Worm (Caenorhabditis elegans): Measurements from ENCODE around the gene F59E12.1.
"Not testable (repeated sequence)": the region's sequence is repeated elsewhere in the genome, so short reads cannot be mapped to it uniquely, and the experiment has no call there.

The F59E12.1 gene

ce11 chrII:5630851-5631401 lies 23.4 kb upstream of the F59E12.1 start, which contains the start of the genes F59E12.6 and npl-4.1:
F59E12.6 (minus strand) TSS chrII:5630951.
npl-4.1 (plus strand) TSS chrII:5631351.
- TF ChIP-seq bed-3 (GFP tag; optimal IDR thresholded peaks at IDR 0.05); M03D4.4 (tag; optimal IDR thresholded peaks at IDR 0.05); lin-13 (tag; optimal IDR thresholded peaks at IDR 0.05): not testable (repeated sequence)

- no peak for TF ChIP-seq lin-13 (tag; optimal IDR thresholded peaks at IDR 0.05)
- TF ChIP-seq zip-8 (tag; optimal IDR thresholded peaks at IDR 0.05), result no peak
- TF ChIP-seq mls-2 (tag; optimal IDR thresholded peaks at IDR 0.05), result no peak
- TF ChIP-seq ceh-39 (tag; optimal IDR thresholded peaks at IDR 0.05), result no peak
- TF ChIP-seq ham-2 (GFP tag; optimal IDR thresholded peaks at IDR 0.05), result no peak
- no peak for TF ChIP-seq M03D4.4 (tag; optimal IDR thresholded peaks at IDR 0.05)
Measured at ce11 chrII:5633453-5633852, 20.9 kb upstream of the F59E12.1 start.

- TF ChIP-seq mls-2 (tag; optimal IDR thresholded peaks at IDR 0.05), result no peak
Measured at ce11 chrII:5636826-5637225, 17.5 kb upstream of the F59E12.1 start, which contains the start of gene F59E12.8. F59E12.8 (minus strand) TSS chrII:5636926.

ce11 chrII:5638059-5638458 lies 16.3 kb upstream of the F59E12.1 start, which contains the start of gene F59E12.3:
F59E12.3 (plus strand) TSS chrII:5638359.
- no peak for TF ChIP-seq nhr-237 (tag; optimal IDR thresholded peaks at IDR 0.05)
- no peak for TF ChIP-seq nhr-28 (tag; optimal IDR thresholded peaks at IDR 0.05)
- no peak for TF ChIP-seq tbx-8 (GFP tag; optimal IDR thresholded peaks at IDR 0.05)
- no peak for TF ChIP-seq nhr-2 (tag; optimal IDR thresholded peaks at IDR 0.05)
- TF ChIP-seq cnd-1 (tag; optimal IDR thresholded peaks at IDR 0.05), result no peak
- no peak for TF ChIP-seq mep-1 (tag; optimal IDR thresholded peaks at IDR 0.05)
- no peak for TF ChIP-seq ceh-83 (GFP tag; optimal IDR thresholded peaks at IDR 0.05)
- no peak for TF ChIP-seq mls-2 (tag; optimal IDR thresholded peaks at IDR 0.05)
- TF ChIP-seq hlh-1 (tag; optimal IDR thresholded peaks at IDR 0.05), result no peak
- no peak for TF ChIP-seq ceh-43 (GFP tag; optimal IDR thresholded peaks at IDR 0.05)
- TF ChIP-seq bed-3 (GFP tag; optimal IDR thresholded peaks at IDR 0.05), result no peak
- no peak for TF ChIP-seq unc-120 (tag; optimal IDR thresholded peaks at IDR 0.05; ENCODE audit: poor library complexity, severe bottlenecking)

- TF ChIP-seq blmp-1 (tag; optimal IDR thresholded peaks at IDR 0.05), result no peak
Measured at ce11 chrII:5640362-5641079, 13.8 kb upstream of the F59E12.1 start.

- TF ChIP-seq bed-3 (GFP tag; optimal IDR thresholded peaks at IDR 0.05), result no peak
- TF ChIP-seq pha-4 (tag; optimal IDR thresholded peaks at IDR 0.05), result no peak
- TF ChIP-seq sptf-1 (tag; optimal IDR thresholded peaks at IDR 0.05), result no peak
- TF ChIP-seq sem-2 (GFP tag; optimal IDR thresholded peaks at IDR 0.05), result no peak
- no peak for TF ChIP-seq elt-3 (tag; optimal IDR thresholded peaks at IDR 0.05)
- no peak for TF ChIP-seq ham-2 (GFP tag; optimal IDR thresholded peaks at IDR 0.05)
- TF ChIP-seq ces-1 (GFP tag; optimal IDR thresholded peaks at IDR 0.05), result no peak
- TF ChIP-seq flh-1 (GFP tag; optimal IDR thresholded peaks at IDR 0.05), result no peak
- no peak for TF ChIP-seq ceh-83 (GFP tag; optimal IDR thresholded peaks at IDR 0.05)
Measured at ce11 chrII:5642110-5642509, 12.2 kb upstream of the F59E12.1 start.

ce11 chrII:5646942-5647341 lies 7.4 kb upstream of the F59E12.1 start, which contains the start of gene F59E12.9:
F59E12.9 (minus strand) TSS chrII:5647042.
- TF ChIP-seq lin-32 (GFP tag; optimal IDR thresholded peaks at IDR 0.05), result no peak
- TF ChIP-seq flh-1 (GFP tag; optimal IDR thresholded peaks at IDR 0.05), result no peak
- TF ChIP-seq drap-1 (GFP tag; optimal IDR thresholded peaks at IDR 0.05), result no peak
- TF ChIP-seq ztf-11 (tag; optimal IDR thresholded peaks at IDR 0.05), result no peak
- no peak for TF ChIP-seq bed-3 (GFP tag; optimal IDR thresholded peaks at IDR 0.05)
- TF ChIP-seq ces-1 (GFP tag; optimal IDR thresholded peaks at IDR 0.05), result no peak
- no peak for TF ChIP-seq mab-5 (tag; optimal IDR thresholded peaks at IDR 0.05)
- no peak for TF ChIP-seq ceh-83 (GFP tag; optimal IDR thresholded peaks at IDR 0.05)
- TF ChIP-seq unc-120 (tag; optimal IDR thresholded peaks at IDR 0.05; ENCODE audit: poor library complexity, severe bottlenecking), result no peak
- TF ChIP-seq nhr-12 (tag; optimal IDR thresholded peaks at IDR 0.05), result no peak
